Fruit fly (Drosophila melanogaster) whole organism, embryonic: Measurements from ENCODE around the gene CG14400.
A peak's percentile ranks its signal among the peaks of the same experiment; 100 is the strongest.

Experiments
- CG11504 ChIP-seq: fragments of 200-800 bp; sonication (Bioruptor generic); optimal IDR thresholded peaks from 3 replicates; lab custom pipeline; 2019; ENCODE audit warnings: missing biosample characterization, mild to moderate bottlenecking, missing genetic modification characterization, moderate library complexity
- CG11723 ChIP-seq: fragments of 200-800 bp; sonication (Bioruptor generic); optimal IDR thresholded peaks from 2 replicates; lab custom pipeline; 2017; ENCODE audit warnings: missing biosample characterization, mild to moderate bottlenecking, missing genetic modification characterization
- CG12744 ChIP-seq: fragments of 200-800 bp; sonication (Bioruptor generic); optimal IDR thresholded peaks from 2 replicates; lab custom pipeline; 2016; ENCODE audit warnings: missing biosample characterization, missing genetic modification characterization
- CG13296 ChIP-seq: fragments of 200-800 bp; sonication (Bioruptor generic); optimal IDR thresholded peaks from 3 replicates; lab custom pipeline; 2018; ENCODE audit warnings: missing biosample characterization, mild to moderate bottlenecking, missing genetic modification characterization
- CG16863 ChIP-seq: fragments of 200-800 bp; sonication (Bioruptor generic); optimal IDR thresholded peaks from 3 replicates; lab custom pipeline; 2016; ENCODE audit warnings: missing biosample characterization, missing genetic modification characterization
- CG18262 ChIP-seq: fragments of 200-800 bp; optimal IDR thresholded peaks from 3 replicates; lab custom pipeline; 2019; ENCODE audit warnings: missing biosample characterization, mild to moderate bottlenecking, missing genetic modification characterization, moderate library complexity
- CG30020 ChIP-seq: fragments of 200-800 bp; optimal IDR thresholded peaks from 2 replicates; lab custom pipeline; 2019; ENCODE audit warnings: missing biosample characterization, mild to moderate bottlenecking, missing genetic modification characterization, moderate library complexity
- CG34422 ChIP-seq: fragments of 200-800 bp; sonication (Bioruptor generic); IDR thresholded peaks from 3 replicates; pipeline ENCODE4 v1.3.6; 2022; ENCODE audit warnings: missing biosample characterization, missing genetic modification characterization
- CG4617 ChIP-seq: fragments of 200-800 bp; sonication (Bioruptor generic); optimal IDR thresholded peaks from 3 replicates; lab custom pipeline; 2016; ENCODE audit warnings: missing biosample characterization, missing genetic modification characterization, borderline replicate concordance
- CG4707 ChIP-seq: fragments of 200-800 bp; sonication (Bioruptor generic); optimal IDR thresholded peaks from 2 replicates; lab custom pipeline; 2018; ENCODE audit warnings: missing biosample characterization, mild to moderate bottlenecking, missing genetic modification characterization, moderate library complexity
- CG7987 ChIP-seq: fragments of 200-800 bp; sonication (Bioruptor generic); optimal IDR thresholded peaks from 2 replicates; lab custom pipeline; 2018; ENCODE audit warnings: missing biosample characterization, mild to moderate bottlenecking, missing genetic modification characterization, moderate library complexity
- CG8359 ChIP-seq: fragments of 200-800 bp; sonication (Bioruptor generic); optimal IDR thresholded peaks from 2 replicates; lab custom pipeline; 2017; ENCODE audit warnings: missing biosample characterization, mild to moderate bottlenecking, missing genetic modification characterization, borderline replicate concordance
- CTCF ChIP-seq: fragments of 200-800 bp; sonication (Bioruptor generic); optimal IDR thresholded peaks from 2 replicates; lab custom pipeline; 2017; ENCODE audit warnings: missing biosample characterization, mild to moderate bottlenecking, missing genetic modification characterization, moderate library complexity
- Dad ChIP-seq: fragments of 200-800 bp; sonication (Bioruptor generic); optimal IDR thresholded peaks from 3 replicates; lab custom pipeline; 2016; ENCODE audit warnings: missing biosample characterization, missing genetic modification characterization
- GATAe ChIP-seq: fragments of 200-800 bp; sonication (Bioruptor generic); conservative IDR thresholded peaks from 2 replicates; pipeline ENCODE4 v1.3.6; 2022; ENCODE audit warnings: missing biosample characterization, missing genetic modification characterization
- HLH3B ChIP-seq: fragments of 200-800 bp; sonication (Bioruptor generic); IDR thresholded peaks from 2 replicates; pipeline ENCODE4 v1.3.6; 2022; ENCODE audit warnings: missing biosample characterization, missing genetic modification characterization
- HLH4C ChIP-seq: fragments of 200-800 bp; sonication (Bioruptor generic); IDR thresholded peaks from 3 replicates; pipeline ENCODE4 v1.3.6; 2022; ENCODE audit warnings: missing biosample characterization, missing genetic modification characterization; ENCODE audit not compliant: partially characterized antibody
- Hr78 ChIP-seq, 2 experiments: fragments of 200-800 bp in 1 of 2; fragments of >200 bp in 1 of 2; sonication (Bioruptor generic) in 1 of 2; optimal IDR thresholded peaks; 2 replicates each; lab custom pipeline; 2017 to 2019; ENCODE audit warnings: missing biosample characterization in 2 of 2, missing genetic modification characterization in 2 of 2, mild to moderate bottlenecking in 1 of 2, moderate library complexity in 1 of 2
- NFAT ChIP-seq: fragments of 200-800 bp; sonication (Bioruptor generic); IDR thresholded peaks from 2 replicates; pipeline ENCODE4 v1.3.6; 2022; ENCODE audit warnings: missing biosample characterization, missing genetic modification characterization
- Poxn ChIP-seq: fragments of 200-800 bp; sonication (Bioruptor generic); IDR thresholded peaks from 2 replicates; pipeline ENCODE4 v1.3.6; 2022; ENCODE audit warnings: missing biosample characterization, missing genetic modification characterization
- Sry-β ChIP-seq: fragments of 200-800 bp; sonication (Bioruptor generic); optimal IDR thresholded peaks from 2 replicates; lab custom pipeline; 2018; ENCODE audit warnings: missing biosample characterization, mild to moderate bottlenecking, missing genetic modification characterization, moderate library complexity
- Tbp ChIP-seq: fragments of >200 bp; optimal IDR thresholded peaks from 2 replicates; lab custom pipeline; 2018; ENCODE audit warnings: missing biosample characterization, missing genetic modification characterization
- amos ChIP-seq: fragments of 200-800 bp; sonication (Bioruptor generic); IDR thresholded peaks from 2 replicates; pipeline ENCODE4 v1.3.6; 2022; ENCODE audit warnings: missing biosample characterization, missing genetic modification characterization; ENCODE audit not compliant: partially characterized antibody
- bab2 ChIP-seq: fragments of 200-800 bp; sonication (Bioruptor generic); optimal IDR thresholded peaks from 2 replicates; lab custom pipeline; 2016; ENCODE audit warnings: missing biosample characterization, missing genetic modification characterization
- caup ChIP-seq: fragments of 200-800 bp; sonication (Bioruptor generic); optimal IDR thresholded peaks from 3 replicates; lab custom pipeline; 2017; ENCODE audit warnings: missing biosample characterization, mild to moderate bottlenecking, missing genetic modification characterization, moderate library complexity; ENCODE audit not compliant: severe bottlenecking
- ci ChIP-seq: fragments of 200-800 bp; sonication (Bioruptor generic); IDR thresholded peaks from 3 replicates; pipeline ENCODE4 v1.3.6; 2022; ENCODE audit warnings: missing biosample characterization, missing genetic modification characterization
- corto ChIP-seq: fragments of 200-800 bp; sonication (Bioruptor generic); optimal IDR thresholded peaks from 2 replicates; lab custom pipeline; 2016; ENCODE audit warnings: missing biosample characterization, mild to moderate bottlenecking, missing genetic modification characterization, moderate library complexity
- dm ChIP-seq: fragments of 200-800 bp; sonication (Bioruptor generic); optimal IDR thresholded peaks from 3 replicates; lab custom pipeline; 2016; ENCODE audit warnings: missing biosample characterization, missing genetic modification characterization
- dmrt99B ChIP-seq: fragments of 200-800 bp; sonication (Bioruptor generic); optimal IDR thresholded peaks from 2 replicates; lab custom pipeline; 2018; ENCODE audit warnings: missing biosample characterization, mild to moderate bottlenecking, missing genetic modification characterization, moderate library complexity
- gsb ChIP-seq: fragments of 200-800 bp; sonication (Bioruptor generic); IDR thresholded peaks from 2 replicates; pipeline ENCODE4 v1.3.6; 2022; ENCODE audit warnings: missing biosample characterization, missing genetic modification characterization
- ham ChIP-seq: fragments of 200-800 bp; sonication (Bioruptor generic); IDR thresholded peaks from 2 replicates; pipeline ENCODE4 v1.3.6; 2022; ENCODE audit warnings: missing biosample characterization, missing genetic modification characterization
- klu ChIP-seq: fragments of 200-800 bp; sonication (Bioruptor generic); IDR thresholded peaks from 2 replicates; pipeline ENCODE4 v1.3.6; 2022; ENCODE audit warnings: missing biosample characterization, missing genetic modification characterization
- lbe ChIP-seq: fragments of 200-800 bp; sonication (Bioruptor generic); optimal IDR thresholded peaks from 2 replicates; lab custom pipeline; 2016; ENCODE audit warnings: missing biosample characterization, mild to moderate bottlenecking, missing genetic modification characterization
- lmd ChIP-seq: fragments of 200-800 bp; sonication (Bioruptor generic); IDR thresholded peaks from 2 replicates; pipeline ENCODE4 v1.3.6; 2022; ENCODE audit warnings: missing biosample characterization, missing genetic modification characterization
- odd ChIP-seq: fragments of 200-800 bp; sonication (Bioruptor generic); optimal IDR thresholded peaks from 2 replicates; lab custom pipeline; 2017; ENCODE audit warnings: missing biosample characterization, mild to moderate bottlenecking, missing genetic modification characterization
- onecut ChIP-seq: fragments of 200-800 bp; sonication (Bioruptor generic); IDR thresholded peaks from 2 replicates; pipeline ENCODE4 v1.3.6; 2022; ENCODE audit warnings: missing biosample characterization, missing genetic modification characterization
- pan ChIP-seq, 4 experiments: fragments of >200 bp in 3 of 4; fragments of 200-800 bp in 1 of 4; sonication (Bioruptor generic) in 1 of 4; optimal IDR thresholded peaks in 3 of 4; IDR thresholded peaks in 1 of 4; 2 replicates each; pipeline versions ENCODE4 v1.3.6 to Lab custom; 2017 to 2022; ENCODE audit warnings: missing biosample characterization in 2 of 4, missing genetic modification characterization in 2 of 4, mixed read lengths in 1 of 4
- pho ChIP-seq: fragments of 200-800 bp; sonication (Bioruptor generic); optimal IDR thresholded peaks from 2 replicates; lab custom pipeline; 2016; ENCODE audit warnings: missing biosample characterization, missing genetic modification characterization
- phol ChIP-seq: fragments of 200-800 bp; sonication (Bioruptor generic); optimal IDR thresholded peaks from 3 replicates; lab custom pipeline; 2018; ENCODE audit warnings: missing biosample characterization, mild to moderate bottlenecking, missing genetic modification characterization, moderate library complexity
- pzg ChIP-seq: fragments of 200-800 bp; sonication (Bioruptor generic); optimal IDR thresholded peaks from 3 replicates; lab custom pipeline; 2018; ENCODE audit warnings: missing biosample characterization, mild to moderate bottlenecking, missing genetic modification characterization, moderate library complexity
- run ChIP-seq: fragments of 200-800 bp; sonication (Bioruptor generic); optimal IDR thresholded peaks from 3 replicates; lab custom pipeline; 2018; ENCODE audit warnings: missing biosample characterization, mild to moderate bottlenecking, missing genetic modification characterization
- sens ChIP-seq: fragments of 200-800 bp; sonication (Bioruptor generic); peaks from one replicate; lab custom pipeline; 2016; ENCODE audit warnings: missing biosample characterization, missing genetic modification characterization
- slbo ChIP-seq: fragments of 200-800 bp; sonication (Bioruptor generic); IDR thresholded peaks from 2 replicates; pipeline ENCODE4 v1.3.6; 2022; ENCODE audit warnings: missing biosample characterization, missing genetic modification characterization
- slp2 ChIP-seq: fragments of 200-800 bp; sonication (Bioruptor generic); optimal IDR thresholded peaks from 2 replicates; lab custom pipeline; 2016; ENCODE audit warnings: missing biosample characterization, missing genetic modification characterization
- sqz ChIP-seq: fragments of 200-800 bp; sonication (Bioruptor generic); optimal IDR thresholded peaks from 3 replicates; lab custom pipeline; 2018; ENCODE audit warnings: missing biosample characterization, mild to moderate bottlenecking, missing genetic modification characterization
- trem ChIP-seq: fragments of 200-800 bp; optimal IDR thresholded peaks from 3 replicates; lab custom pipeline; 2019; ENCODE audit warnings: missing biosample characterization, mild to moderate bottlenecking, missing genetic modification characterization, moderate library complexity
- twi ChIP-seq: fragments of 200-800 bp; optimal IDR thresholded peaks from 2 replicates; lab custom pipeline; 2019; ENCODE audit warnings: missing biosample characterization, mild to moderate bottlenecking, missing genetic modification characterization, moderate library complexity
- tx ChIP-seq: fragments of 200-800 bp; sonication (Bioruptor generic); optimal IDR thresholded peaks from 2 replicates; lab custom pipeline; 2016; ENCODE audit warnings: missing biosample characterization, missing genetic modification characterization
- unc-4 ChIP-seq: fragments of 200-800 bp; sonication (Bioruptor generic); IDR thresholded peaks from 2 replicates; pipeline ENCODE4 v1.3.6; 2022; ENCODE audit warnings: missing biosample characterization, missing genetic modification characterization; ENCODE audit not compliant: partially characterized antibody

Gene CG14400

dm6 chr2L:20821249-20822024 is 36.3 kb downstream of the CG14400 start (continued):
- TF ChIP-seq gsb: no peak
- TF ChIP-seq phol (tag; lab: Kevin White, UChicago): peak; percentile 5
- TF ChIP-seq Tbp (GFP tag; lab: Kevin White, UChicago): no peak
- TF ChIP-seq unc-4 (GFP tag; lab: Robert Waterston, UW): peak; percentile 60
- TF ChIP-seq trem (tag; lab: Kevin White, UChicago): peak; percentile 14
- TF ChIP-seq slbo: no peak
- TF ChIP-seq CG16863 (GFP tag; lab: Kevin White, UChicago): no peak
- peak; percentile 38; the same call in 1 of the 3 replicates for TF ChIP-seq HLH4C (GFP tag; lab: Robert Waterston, UW)
- no peak for TF ChIP-seq CG7987 (GFP tag; lab: Kevin White, UChicago)
- TF ChIP-seq ham: no peak
- TF ChIP-seq CG13296: no peak
- peak; percentile 66; the same call in 2 of the 3 replicates for TF ChIP-seq ci
- no peak for TF ChIP-seq dmrt99B
- peak; percentile 14 for TF ChIP-seq CG18262
- peak; percentile 47 for TF ChIP-seq klu (GFP tag; lab: Robert Waterston, UW)
- TF ChIP-seq Hr78 (GFP tag; optimal IDR thresholded peaks at IDR 0.05; lab: Kevin White, UChicago): no peak
- TF ChIP-seq CG8359 (GFP tag; lab: Kevin White, UChicago): no peak
- TF ChIP-seq onecut (GFP tag; lab: Robert Waterston, UW): peak; percentile 41; the same call in 1 of the 2 replicates
- TF ChIP-seq CG4617 (GFP tag; lab: Kevin White, UChicago): no peak
- TF ChIP-seq twi (tag; lab: Kevin White, UChicago): no peak
- no peak for TF ChIP-seq GATAe (GFP tag; lab: Robert Waterston, UW)
- TF ChIP-seq lmd (GFP tag; lab: Robert Waterston, UW): no peak
- no peak for TF ChIP-seq CG11723 (GFP tag; lab: Kevin White, UChicago)
- no peak for TF ChIP-seq Poxn (GFP tag; lab: Robert Waterston, UW)
- TF ChIP-seq CTCF: no peak
- TF ChIP-seq pzg (GFP tag; lab: Kevin White, UChicago): no peak
- TF ChIP-seq slp2: no peak
- no peak for TF ChIP-seq CG12744
- peak; percentile 92 for TF ChIP-seq CG11504
- TF ChIP-seq amos (GFP tag; lab: Robert Waterston, UW): no peak
- no peak for TF ChIP-seq corto (GFP tag; lab: Kevin White, UChicago)
- TF ChIP-seq CG34422: peak; percentile 40; the same call in 1 of the 3 replicates
- no peak for TF ChIP-seq run (tag; lab: Kevin White, UChicago)
- TF ChIP-seq NFAT: no peak
- no peak for TF ChIP-seq CG30020 (tag; lab: Kevin White, UChicago)
- no peak for TF ChIP-seq dm (GFP tag; lab: Kevin White, UChicago)
- TF ChIP-seq odd (GFP tag; lab: Kevin White, UChicago): no peak
- no peak for TF ChIP-seq HLH3B (GFP tag; lab: Robert Waterston, UW)
- TF ChIP-seq sens (GFP tag; lab: Kevin White, UChicago): peak; percentile 87
- no peak for TF ChIP-seq Sry-β
- TF ChIP-seq lbe (GFP tag; lab: Kevin White, UChicago): no peak
- no peak for TF ChIP-seq Dad (GFP tag; lab: Kevin White, UChicago)
- TF ChIP-seq pho (GFP tag; lab: Kevin White, UChicago): no peak
- TF ChIP-seq bab2 (GFP tag; lab: Kevin White, UChicago): no peak
- peak; percentile 58 for TF ChIP-seq sqz (GFP tag; lab: Kevin White, UChicago)
- TF ChIP-seq caup (GFP tag; lab: Kevin White, UChicago): no peak
- no peak for TF ChIP-seq pan (optimal IDR thresholded peaks at IDR 0.05; lab: Kevin White, UChicago)
- TF ChIP-seq pan (GFP tag; optimal IDR thresholded peaks at IDR 0.05 in 1 of 2, IDR thresholded peaks at IDR 0.05 in 1 of 2): no peak
- no peak for TF ChIP-seq CG4707
- TF ChIP-seq tx (GFP tag; lab: Kevin White, UChicago): no peak
